Fruit fly (Drosophila melanogaster) whole organism, wandering third instar larva: ENCODE results near the gene gish.

Experiments
- Abd-B ChIP-seq: fragments of >200 bp; optimal IDR thresholded peaks from 2 replicates; lab custom pipeline; 2017; ENCODE audit warnings: missing biosample characterization, missing genetic modification characterization
- Hr83 ChIP-seq: fragments of 200-300 bp; sonication (Bioruptor generic); optimal IDR thresholded peaks from 2 replicates; lab custom pipeline; 2016; ENCODE audit warnings: missing biosample characterization, mild to moderate bottlenecking, missing genetic modification characterization, moderate library complexity; ENCODE audit not compliant: poor library complexity, severe bottlenecking
- dmrt93B ChIP-seq: fragments of 200-800 bp; sonication (Bioruptor generic); optimal IDR thresholded peaks from 2 replicates; lab custom pipeline; 2018; ENCODE audit warnings: missing biosample characterization, mild to moderate bottlenecking, missing genetic modification characterization
- foxo ChIP-seq, 2 experiments: fragments of 200-800 bp; sonication (Bioruptor generic); optimal IDR thresholded peaks; 2 replicates in 1 of 2; 3 replicates in 1 of 2; lab custom pipeline; 2016 to 2017; ENCODE audit warnings: missing biosample characterization in 2 of 2, missing genetic modification characterization in 2 of 2

dm6 chr3R:16238016-16238710 lies 34.1 kb upstream of the gish start:
- TF ChIP-seq dmrt93B (no peak), Hr83 (GFP tag; lab: Kevin White, UChicago) (no peak), foxo (GFP tag; optimal IDR thresholded peaks at IDR 0.05; lab: Kevin White, UChicago) (peak in 1 of 2 experiments; percentile 12), Abd-B (GFP tag; lab: Kevin White, UChicago) (no peak)
